Fruit fly (Drosophila melanogaster): ENCODE measurements around the gene Trax.

- TF ChIP-seq CG34406 (GFP tag; optimal IDR thresholded peaks at IDR 0.05) (no peak), Gug (GFP tag; IDR thresholded peaks at IDR 0.05) (no peak), CG6276 (GFP tag; optimal IDR thresholded peaks at IDR 0.05) (no peak)
Measured at dm6 chr3R:15330472-15330871, 31.0 kb upstream of the Trax start, which contains the start of gene mRpL9.
